Fruit fly (Drosophila melanogaster) whole organism, embryonic: ENCODE results near the gene CG31639.
A peak's percentile ranks its signal among the peaks of the same experiment; 100 is the strongest.

Source experiments
- Atf6 ChIP-seq: fragments of 200-800 bp; sonication (Bioruptor generic); IDR thresholded peaks from 2 replicates; pipeline ENCODE4 v1.3.6; 2022; ENCODE audit warnings: missing biosample characterization, missing genetic modification characterization
- Bteb2 ChIP-seq: fragments of 200-800 bp; sonication (Bioruptor generic); optimal IDR thresholded peaks from 2 replicates; lab custom pipeline; 2016; ENCODE audit warnings: missing biosample characterization, missing genetic modification characterization
- C15 ChIP-seq: fragments of 200-800 bp; sonication (Bioruptor generic); IDR thresholded peaks from 3 replicates; pipeline ENCODE4 v1.3.6; 2022; ENCODE audit warnings: missing biosample characterization, missing genetic modification characterization
- CG12104 ChIP-seq: fragments of 200-800 bp; sonication (Bioruptor generic); optimal IDR thresholded peaks from 3 replicates; lab custom pipeline; 2016; ENCODE audit warnings: missing biosample characterization, missing genetic modification characterization
- CG12219 ChIP-seq: fragments of 200-800 bp; sonication (Bioruptor generic); optimal IDR thresholded peaks from 3 replicates; lab custom pipeline; 2018; ENCODE audit warnings: missing biosample characterization, mild to moderate bottlenecking, missing genetic modification characterization
- CG12942 ChIP-seq: fragments of 200-800 bp; sonication (Bioruptor generic); optimal IDR thresholded peaks from 3 replicates; lab custom pipeline; 2016; ENCODE audit warnings: missing biosample characterization, missing genetic modification characterization
- CG13296 ChIP-seq: fragments of 200-800 bp; sonication (Bioruptor generic); optimal IDR thresholded peaks from 3 replicates; lab custom pipeline; 2018; ENCODE audit warnings: missing biosample characterization, mild to moderate bottlenecking, missing genetic modification characterization
- CG13624 ChIP-seq: fragments of 200-800 bp; sonication (Bioruptor generic); optimal IDR thresholded peaks from 2 replicates; lab custom pipeline; 2016; ENCODE audit warnings: missing biosample characterization, missing genetic modification characterization
- CG15269 ChIP-seq: fragments of 200-800 bp; sonication (Bioruptor generic); optimal IDR thresholded peaks from 2 replicates; lab custom pipeline; 2018; ENCODE audit warnings: missing biosample characterization, mild to moderate bottlenecking, missing genetic modification characterization, moderate library complexity
- CG17912 ChIP-seq: fragments of 200-800 bp; sonication (Bioruptor generic); optimal IDR thresholded peaks from 2 replicates; lab custom pipeline; 2018; ENCODE audit warnings: missing biosample characterization, mild to moderate bottlenecking, missing genetic modification characterization
- CG18619 ChIP-seq: fragments of 200-800 bp; sonication (Bioruptor generic); optimal IDR thresholded peaks from 3 replicates; lab custom pipeline; 2017; ENCODE audit warnings: missing biosample characterization, mild to moderate bottlenecking, missing genetic modification characterization
- CG3163 ChIP-seq: fragments of 200-800 bp; sonication (Bioruptor generic); optimal IDR thresholded peaks from 3 replicates; lab custom pipeline; 2016; ENCODE audit warnings: missing biosample characterization, missing genetic modification characterization
- CG4328 ChIP-seq: fragments of 200-800 bp; sonication (Bioruptor generic); optimal IDR thresholded peaks from 3 replicates; lab custom pipeline; 2017; ENCODE audit warnings: missing biosample characterization, missing genetic modification reagents, missing genetic modification characterization
- CG4617 ChIP-seq: fragments of 200-800 bp; sonication (Bioruptor generic); optimal IDR thresholded peaks from 3 replicates; lab custom pipeline; 2016; ENCODE audit warnings: missing biosample characterization, missing genetic modification characterization, borderline replicate concordance
- CG4854 ChIP-seq: fragments of 200-800 bp; sonication (Bioruptor generic); optimal IDR thresholded peaks from 2 replicates; lab custom pipeline; 2016; ENCODE audit warnings: missing biosample characterization, missing genetic modification characterization, inconsistent platforms
- CG6791 ChIP-seq: fragments of 200-800 bp; sonication (Bioruptor generic); IDR thresholded peaks from 3 replicates; pipeline ENCODE4 v1.3.6; 2022; ENCODE audit warnings: missing biosample characterization, missing genetic modification characterization; ENCODE audit not compliant: partially characterized antibody
- CG7271 ChIP-seq: fragments of 200-800 bp; sonication (Bioruptor generic); optimal IDR thresholded peaks from 2 replicates; lab custom pipeline; 2018; ENCODE audit warnings: missing biosample characterization, mild to moderate bottlenecking, missing genetic modification characterization, moderate library complexity
- CG8944 ChIP-seq: fragments of 200-800 bp; sonication (Bioruptor generic); optimal IDR thresholded peaks from 3 replicates; lab custom pipeline; 2016; ENCODE audit warnings: missing biosample characterization, missing genetic modification characterization
- CG9727 ChIP-seq: fragments of 200-800 bp; sonication (Bioruptor generic); optimal IDR thresholded peaks from 3 replicates; lab custom pipeline; 2017; ENCODE audit warnings: missing biosample characterization, mild to moderate bottlenecking, missing genetic modification characterization
- Chrac-16 ChIP-seq: fragments of 200-800 bp; sonication (Bioruptor generic); optimal IDR thresholded peaks from 3 replicates; lab custom pipeline; 2016; ENCODE audit warnings: missing biosample characterization, missing genetic modification characterization
- D19B ChIP-seq: fragments of 200-800 bp; sonication (Bioruptor generic); optimal IDR thresholded peaks from 2 replicates; lab custom pipeline; 2017; ENCODE audit warnings: missing biosample characterization, mild to moderate bottlenecking, missing genetic modification characterization
- Fer2 ChIP-seq: fragments of 200-800 bp; sonication (Bioruptor generic); optimal IDR thresholded peaks from 2 replicates; lab custom pipeline; 2018; ENCODE audit warnings: missing biosample characterization, mild to moderate bottlenecking, missing genetic modification characterization, moderate library complexity
- HmgD ChIP-seq: fragments of 200-800 bp; sonication (Bioruptor generic); optimal IDR thresholded peaks from 3 replicates; lab custom pipeline; 2016; ENCODE audit warnings: missing biosample characterization, missing genetic modification characterization
- Hmr ChIP-seq: fragments of 200-800 bp; sonication (Bioruptor generic); optimal IDR thresholded peaks from 3 replicates; lab custom pipeline; 2017; ENCODE audit warnings: mild to moderate bottlenecking, missing biosample characterization, missing genetic modification reagents, missing genetic modification characterization
- Hr39 ChIP-seq: fragments of >200 bp; optimal IDR thresholded peaks from 2 replicates; lab custom pipeline; 2017
- Mad ChIP-seq: fragments of 200-800 bp; sonication (Bioruptor generic); optimal IDR thresholded peaks from 2 replicates; lab custom pipeline; 2016; ENCODE audit warnings: missing biosample characterization, missing genetic modification characterization
- Meics ChIP-seq: fragments of 200-800 bp; sonication (Bioruptor generic); optimal IDR thresholded peaks from 2 replicates; lab custom pipeline; 2017; ENCODE audit warnings: missing biosample characterization, mild to moderate bottlenecking, missing genetic modification characterization
- Pdp1 ChIP-seq, 2 experiments: fragments of 200-800 bp; sonication (Bioruptor generic); optimal IDR thresholded peaks; 3 replicates each; lab custom pipeline; 2016; ENCODE audit warnings: missing biosample characterization in 2 of 2, missing genetic modification characterization in 2 of 2, mild to moderate bottlenecking in 1 of 2, moderate library complexity in 1 of 2
- Tbp ChIP-seq: fragments of >200 bp; optimal IDR thresholded peaks from 2 replicates; lab custom pipeline; 2018; ENCODE audit warnings: missing biosample characterization, missing genetic modification characterization
- Usf ChIP-seq: fragments of 200-800 bp; sonication (Bioruptor generic); optimal IDR thresholded peaks from 2 replicates; lab custom pipeline; 2017; ENCODE audit warnings: missing genotype, missing biosample characterization, missing genetic modification characterization
- ac ChIP-seq: fragments of 200-800 bp; sonication (Bioruptor generic); optimal IDR thresholded peaks from 3 replicates; lab custom pipeline; 2017; ENCODE audit warnings: missing biosample characterization, mild to moderate bottlenecking, missing genetic modification characterization
- aop ChIP-seq: fragments of 200-800 bp; sonication (Bioruptor generic); IDR thresholded peaks from 2 replicates; pipeline ENCODE4 v1.3.6; 2022; ENCODE audit warnings: missing biosample characterization, missing genetic modification characterization
- ash1 ChIP-seq: fragments of 200-800 bp; sonication (Bioruptor generic); optimal IDR thresholded peaks from 2 replicates; lab custom pipeline; 2018; ENCODE audit warnings: missing biosample characterization, mild to moderate bottlenecking, missing genetic modification characterization
- bbx ChIP-seq: fragments of 200-800 bp; sonication (Bioruptor generic); IDR thresholded peaks from 2 replicates; pipeline ENCODE4 v1.3.6; 2022; ENCODE audit warnings: missing biosample characterization, missing genetic modification characterization; ENCODE audit not compliant: partially characterized antibody
- chif ChIP-seq, 2 experiments: fragments of 200-800 bp; sonication (Bioruptor generic); optimal IDR thresholded peaks; 3 replicates each; lab custom pipeline; 2016; ENCODE audit warnings: missing biosample characterization in 2 of 2, missing genetic modification characterization in 2 of 2
- corto ChIP-seq: fragments of 200-800 bp; sonication (Bioruptor generic); optimal IDR thresholded peaks from 2 replicates; lab custom pipeline; 2016; ENCODE audit warnings: missing biosample characterization, mild to moderate bottlenecking, missing genetic modification characterization, moderate library complexity
- crol ChIP-seq: fragments of 200-800 bp; sonication (Bioruptor generic); IDR thresholded peaks from 2 replicates; pipeline ENCODE4 v1.3.6; 2022; ENCODE audit warnings: missing biosample characterization, missing genetic modification characterization
- fd102C ChIP-seq: fragments of 200-800 bp; sonication (Bioruptor generic); optimal IDR thresholded peaks from 2 replicates; lab custom pipeline; 2018; ENCODE audit warnings: missing biosample characterization, mild to moderate bottlenecking, missing genetic modification characterization, moderate library complexity
- fd3F ChIP-seq: fragments of 200-800 bp; sonication (Bioruptor generic); optimal IDR thresholded peaks from 2 replicates; lab custom pipeline; 2018; ENCODE audit warnings: missing biosample characterization, mild to moderate bottlenecking, missing genetic modification characterization, moderate library complexity
- fu2 ChIP-seq: fragments of 200-800 bp; sonication (Bioruptor generic); optimal IDR thresholded peaks from 2 replicates; lab custom pipeline; 2016; ENCODE audit warnings: missing biosample characterization, missing genetic modification characterization
- gcm ChIP-seq: fragments of 200-800 bp; sonication (Bioruptor generic); optimal IDR thresholded peaks from 2 replicates; lab custom pipeline; 2019; ENCODE audit warnings: missing biosample characterization, mild to moderate bottlenecking, missing genetic modification characterization, moderate library complexity
- grn ChIP-seq: fragments of 200-800 bp; sonication (Bioruptor generic); optimal IDR thresholded peaks from 3 replicates; lab custom pipeline; 2017; ENCODE audit warnings: missing biosample characterization, missing genetic modification characterization
- gsb-n ChIP-seq: fragments of 200-800 bp; sonication (Bioruptor generic); optimal IDR thresholded peaks from 3 replicates; lab custom pipeline; 2018; ENCODE audit warnings: missing biosample characterization, mild to moderate bottlenecking, missing genetic modification characterization
- mirr ChIP-seq: fragments of 200-800 bp; sonication (Bioruptor generic); optimal IDR thresholded peaks from 3 replicates; lab custom pipeline; 2018; ENCODE audit warnings: missing biosample characterization, mild to moderate bottlenecking, missing genetic modification characterization
- p53 ChIP-seq: fragments of 200-800 bp; sonication (Bioruptor generic); optimal IDR thresholded peaks from 2 replicates; lab custom pipeline; 2016; ENCODE audit warnings: missing biosample characterization, missing genetic modification characterization
- shn ChIP-seq: fragments of 200-800 bp; sonication (Bioruptor generic); optimal IDR thresholded peaks from 3 replicates; lab custom pipeline; 2016; ENCODE audit warnings: missing biosample characterization, missing genetic modification characterization
- tll ChIP-seq, 2 experiments: fragments of 200-800 bp in 1 of 2; fragments of >200 bp in 1 of 2; sonication (Bioruptor generic) in 1 of 2; optimal IDR thresholded peaks; 2 replicates each; lab custom pipeline; 2017 to 2019; ENCODE audit warnings: missing biosample characterization in 2 of 2, missing genetic modification characterization in 2 of 2, mild to moderate bottlenecking in 1 of 2, moderate library complexity in 1 of 2
- ttk ChIP-seq: fragments of 200-800 bp; sonication (Bioruptor generic); IDR thresholded peaks from 2 replicates; pipeline ENCODE4 v2.1.2; 2022; ENCODE audit warnings: missing biosample characterization, missing genetic modification characterization
- yki ChIP-seq: fragments of >200 bp; optimal IDR thresholded peaks from 3 replicates; lab custom pipeline; 2018

CG31639 gene

DNA sequence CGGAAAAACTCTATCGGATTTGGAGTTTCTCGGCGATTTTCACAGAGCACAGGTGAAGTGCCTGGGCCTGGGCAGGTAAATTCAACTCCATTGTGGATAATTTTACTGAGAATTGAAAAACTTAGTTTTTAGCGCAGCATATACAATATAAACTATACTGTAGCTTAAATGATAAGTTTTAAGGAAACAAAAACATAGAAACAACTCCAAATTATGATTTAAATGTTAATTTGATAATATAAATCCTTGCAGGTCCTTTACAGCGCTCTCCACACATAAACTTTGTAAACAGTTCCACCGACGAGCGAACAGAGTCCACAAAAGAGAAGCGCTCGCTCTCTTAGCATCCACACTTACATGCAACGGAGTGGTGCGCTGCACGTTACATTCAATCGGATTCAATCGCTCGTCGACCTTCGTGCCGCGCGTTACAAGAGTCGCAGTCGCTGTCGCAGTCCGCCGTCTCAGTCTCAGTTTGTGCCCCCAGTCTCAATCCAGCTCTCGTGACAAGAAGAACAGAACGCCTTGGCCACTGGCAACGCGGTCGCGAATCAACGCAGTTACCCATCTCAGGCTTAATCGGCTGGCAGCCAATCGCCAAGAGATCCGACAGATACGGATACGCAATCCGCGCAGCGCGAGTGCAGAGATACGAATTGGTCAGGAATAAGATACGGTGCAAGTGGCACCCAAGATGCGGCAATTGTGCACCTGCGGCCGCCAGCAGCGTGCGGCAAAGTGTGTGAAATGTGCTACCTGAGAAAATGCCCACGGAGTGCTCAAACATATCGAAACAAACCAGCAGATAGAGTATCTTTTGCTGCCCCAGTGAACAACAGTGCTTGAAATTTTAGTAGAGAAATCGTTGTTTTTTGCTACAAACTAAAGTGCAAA is 24.0 kb upstream of the CG31639 start, which contains the start of gene smal (continued):
- peak; percentile 74 for TF ChIP-seq bbx
- no peak for TF ChIP-seq CG15269 (tag; lab: Kevin White, UChicago)
- no peak for TF ChIP-seq shn (GFP tag; lab: Kevin White, UChicago)
- TF ChIP-seq Bteb2 (GFP tag; lab: Kevin White, UChicago) = no peak
- TF ChIP-seq CG13296 (GFP tag; lab: Kevin White, UChicago) = no peak
- no peak for TF ChIP-seq ttk (GFP tag; lab: Robert Waterston, UW)
- no peak for TF ChIP-seq fd3F (GFP tag; lab: Kevin White, UChicago)
- TF ChIP-seq Mad (GFP tag; lab: Kevin White, UChicago) = no peak
- no peak for TF ChIP-seq D19B (GFP tag; lab: Kevin White, UChicago)
- TF ChIP-seq gcm (GFP tag; lab: Kevin White, UChicago) = peak; percentile 6
- TF ChIP-seq p53 = no peak
- no peak for TF ChIP-seq CG8944 (GFP tag; lab: Kevin White, UChicago)
- peak; percentile 46 for TF ChIP-seq grn (GFP tag; lab: Kevin White, UChicago)
- peak; percentile 94 for TF ChIP-seq CG3163 (GFP tag; lab: Kevin White, UChicago)
- TF ChIP-seq Fer2 (tag; lab: Kevin White, UChicago) = no peak
- no peak for TF ChIP-seq CG12942 (GFP tag; lab: Kevin White, UChicago)
- no peak for TF ChIP-seq CG4854 (GFP tag; lab: Kevin White, UChicago)
- no peak for TF ChIP-seq CG4617
- TF ChIP-seq Pdp1 (GFP tag; optimal IDR thresholded peaks at IDR 0.05; lab: Kevin White, UChicago) = peak in 1 of 2 experiments; percentile 36
- TF ChIP-seq CG6791 (GFP tag; lab: Robert Waterston, UW) = peak; percentile 67; the same call in 1 of the 3 replicates
- no peak for TF ChIP-seq CG12219 (GFP tag; lab: Kevin White, UChicago)
- peak; percentile 41 for TF ChIP-seq Hmr (GFP tag; lab: Kevin White, UChicago)
- peak in 1 of 2 experiments; percentile 50 for TF ChIP-seq chif (GFP tag; optimal IDR thresholded peaks at IDR 0.05; lab: Kevin White, UChicago)
- peak; percentile 30 for TF ChIP-seq CG7271 (tag; lab: Kevin White, UChicago)
- no peak for TF ChIP-seq yki (lab: Kevin White, UChicago)
- TF ChIP-seq CG17912 (GFP tag; lab: Kevin White, UChicago) = no peak
- TF ChIP-seq CG13624 (GFP tag; lab: Kevin White, UChicago) = no peak
- no peak for TF ChIP-seq C15 (GFP tag; lab: Robert Waterston, UW)
- no peak for TF ChIP-seq corto (GFP tag; lab: Kevin White, UChicago)
- TF ChIP-seq fd102C (GFP tag; lab: Kevin White, UChicago) = no peak
- no peak for TF ChIP-seq fu2 (GFP tag; lab: Kevin White, UChicago)
- TF ChIP-seq HmgD (GFP tag; lab: Kevin White, UChicago) = no peak
- TF ChIP-seq Usf (GFP tag; lab: Kevin White, UChicago) = no peak
- TF ChIP-seq ac = peak; percentile 31
- no peak for TF ChIP-seq CG9727 (GFP tag; lab: Kevin White, UChicago)
- TF ChIP-seq CG12104 = no peak
- TF ChIP-seq tll (GFP tag; optimal IDR thresholded peaks at IDR 0.05; lab: Kevin White, UChicago) = no peak
- TF ChIP-seq Tbp (GFP tag; lab: Kevin White, UChicago) = no peak
- no peak for TF ChIP-seq gsb-n (tag; lab: Kevin White, UChicago)
- no peak for TF ChIP-seq mirr (GFP tag; lab: Kevin White, UChicago)
- no peak; the same call in 1 of the 2 replicates for TF ChIP-seq aop (GFP tag; lab: Robert Waterston, UW)
- no peak for TF ChIP-seq CG4328 (GFP tag; lab: Kevin White, UChicago)
- no peak for TF ChIP-seq ash1 (GFP tag; lab: Kevin White, UChicago)
- peak; percentile 26 for TF ChIP-seq CG18619 (GFP tag; lab: Kevin White, UChicago)
- no peak for TF ChIP-seq Meics
- TF ChIP-seq crol (GFP tag; lab: Robert Waterston, UW) = peak; percentile 37; the same call in 1 of the 2 replicates
- TF ChIP-seq Chrac-16 = no peak
- no peak for TF ChIP-seq Hr39 (lab: Kevin White, UChicago)
- TF ChIP-seq Atf6 (GFP tag; lab: Robert Waterston, UW) = no peak
